Worm (Caenorhabditis elegans) whole organism, L3 larva: ENCODE results near the gene gmn-1.

ENCODE experiments used
- R02D3.7 ChIP-seq: fragments of 150-350 bp; optimal IDR thresholded peaks from 2 replicates; lab custom pipeline; 2014; ENCODE audit warnings: missing biosample characterization, missing genetic modification characterization
- aly-2 ChIP-seq: fragments of 150-350 bp; optimal IDR thresholded peaks from 2 replicates; lab custom pipeline; 2014; ENCODE audit warnings: missing biosample characterization, missing genetic modification characterization
- ceh-82 ChIP-seq: fragments of 150-350 bp; optimal IDR thresholded peaks from 2 replicates; lab custom pipeline; 2014; ENCODE audit warnings: missing biosample characterization, missing genetic modification characterization
- elt-2 ChIP-seq: sonication (generic microtip); optimal IDR thresholded peaks from 2 replicates; lab custom pipeline; 2016; ENCODE audit warnings: missing genetic modification reagents, mild to moderate bottlenecking, missing genetic modification characterization, missing compliant biosample characterization
- elt-3 ChIP-seq, 3 experiments: fragments of 150-350 bp in 1 of 3; sonication (generic microtip) in 2 of 3; optimal IDR thresholded peaks; 2 replicates in 2 of 3; 4 replicates in 1 of 3; lab custom pipeline; 2014 to 2017; ENCODE audit warnings: missing biosample characterization in 3 of 3, missing genetic modification characterization in 3 of 3
- fos-1 ChIP-seq: fragments of 150-350 bp; optimal IDR thresholded peaks from 2 replicates; lab custom pipeline; 2014; ENCODE audit warnings: missing biosample characterization, missing genetic modification characterization
- nhr-11 ChIP-seq: fragments of 150-350 bp; optimal IDR thresholded peaks from 2 replicates; lab custom pipeline; 2014; ENCODE audit warnings: missing biosample characterization, missing genetic modification characterization
- nhr-43 ChIP-seq: sonication (generic microtip); optimal IDR thresholded peaks from 2 replicates; lab custom pipeline; 2016; ENCODE audit warnings: mild to moderate bottlenecking, missing genetic modification characterization, missing compliant biosample characterization; ENCODE audit not compliant: poor library complexity, severe bottlenecking
- skn-1 ChIP-seq: fragments of 150-350 bp; optimal IDR thresholded peaks from 2 replicates; lab custom pipeline; 2014; ENCODE audit warnings: missing biosample characterization, missing genetic modification characterization
- unc-62 ChIP-seq: fragments of 150-350 bp; sonication (generic microtip); optimal IDR thresholded peaks from 4 replicates; lab custom pipeline; 2014; ENCODE audit warnings: missing biosample characterization, missing genetic modification reagents, missing genetic modification characterization
- ztf-4 ChIP-seq: fragments of 150-350 bp; optimal IDR thresholded peaks from 2 replicates; lab custom pipeline; 2014; ENCODE audit warnings: missing biosample characterization, missing genetic modification characterization

DNA sequence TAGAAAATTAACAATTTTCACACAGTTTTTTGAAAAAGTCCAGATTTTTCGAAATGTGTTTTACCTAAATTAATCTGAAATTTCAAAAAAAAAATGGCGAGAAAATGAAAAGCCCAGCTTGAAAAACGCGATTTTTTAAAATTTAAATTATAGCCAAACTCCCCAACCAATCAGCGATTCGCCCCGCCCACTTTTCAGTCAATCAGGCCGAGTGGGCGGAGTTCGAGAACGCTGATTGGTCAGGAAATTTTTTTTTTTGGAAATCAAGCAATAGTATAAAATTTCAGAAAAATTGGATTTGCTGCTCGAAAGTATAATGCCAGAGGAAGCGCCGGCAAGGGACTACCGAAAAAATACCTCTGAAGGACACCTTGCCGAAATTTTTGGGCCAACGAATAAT lies 6.4 kb upstream of the gmn-1 start:
- TF ChIP-seq nhr-43 (tag; lab: Kevin White, UChicago) (no peak), elt-2 (tag; lab: Kevin White, UChicago) (no peak), fos-1 (no peak), aly-2 (tag; lab: Kevin White, UChicago) (no peak), unc-62 (GFP tag; lab: Kevin White, UChicago) (no peak), ceh-82 (tag; lab: Kevin White, UChicago) (no peak), R02D3.7 (tag; lab: Kevin White, UChicago) (no peak), nhr-11 (tag; lab: Kevin White, UChicago) (no peak), ztf-4 (tag; lab: Kevin White, UChicago) (no peak), skn-1 (tag; lab: Kevin White, UChicago) (no peak), elt-3 (tag; optimal IDR thresholded peaks at IDR 0.05; lab: Kevin White, UChicago) (no peak)
